Worm (Caenorhabditis elegans) whole organism, midembryonic: ENCODE data around the gene W06B4.2.

ENCODE experiments used
- cog-1 ChIP-seq: sonication (generic microtip); optimal IDR thresholded peaks from 2 replicates; lab custom pipeline; 2016; ENCODE audit warnings: missing genetic modification characterization, missing compliant biosample characterization
- flt-1 ChIP-seq: fragments of 200-800 bp; sonication (Bioruptor generic); IDR thresholded peaks from 2 replicates; pipeline ENCODE4 v1.3.6; 2022; ENCODE audit warnings: missing genetic modification characterization, missing compliant biosample characterization
- klf-2 ChIP-seq: fragments of 200-800 bp; sonication (Bioruptor generic); conservative IDR thresholded peaks from 2 replicates; pipeline ENCODE4 v1.3.6; 2022; ENCODE audit warnings: missing genetic modification reagents, missing genetic modification characterization, missing compliant biosample characterization
- ref-1 ChIP-seq: fragments of 200-800 bp; sonication (Bioruptor generic); conservative IDR thresholded peaks from 2 replicates; pipeline ENCODE4 v1.3.6; 2022; ENCODE audit warnings: missing genetic modification reagents, missing genetic modification characterization, missing compliant biosample characterization
- ztf-23 ChIP-seq: fragments of 200-800 bp; sonication (Bioruptor generic); IDR thresholded peaks from 2 replicates; pipeline ENCODE4 v1.3.6; 2022; ENCODE audit warnings: missing genetic modification reagents, missing genetic modification characterization, missing compliant biosample characterization
- ztf-29 ChIP-seq: fragments of 200-800 bp; sonication (Bioruptor generic); IDR thresholded peaks from 2 replicates; pipeline ENCODE4 v1.3.6; 2022; ENCODE audit warnings: missing genetic modification reagents, missing genetic modification characterization, missing compliant biosample characterization

DNA sequence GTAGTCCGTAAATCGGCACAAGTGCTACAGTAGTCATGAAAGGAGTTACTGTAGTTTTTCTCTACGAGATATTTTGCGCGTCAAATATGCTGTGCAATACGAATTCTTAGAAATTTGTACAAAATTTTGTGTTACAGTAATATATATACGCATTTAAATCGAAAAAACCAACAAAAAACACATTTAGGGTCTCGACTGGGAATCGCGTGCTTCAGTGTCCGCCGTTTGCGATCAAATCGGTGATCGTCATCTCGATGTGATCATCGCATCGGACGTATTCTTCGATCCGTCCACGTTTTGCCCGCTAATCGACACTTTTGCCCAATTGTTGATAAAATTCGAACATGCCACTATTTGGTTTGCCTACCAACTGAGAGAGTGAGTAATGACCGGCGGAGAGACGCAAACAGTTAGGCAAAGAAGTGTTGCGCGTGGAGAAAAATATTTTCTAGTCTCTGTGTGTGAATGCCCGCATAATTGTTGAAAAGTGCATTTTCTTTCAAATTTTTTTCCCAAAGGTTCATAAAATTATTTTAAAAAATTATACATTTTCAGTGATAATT, 1.0 kb downstream of the W06B4.2 start:
- TF ChIP-seq ref-1 (no peak), flt-1 (GFP tag; lab: Robert Waterston, UW) (no peak), cog-1 (tag; lab: Kevin White, UChicago) (no peak), klf-2 (GFP tag; lab: Robert Waterston, UW) (no peak), ztf-23 (GFP tag; lab: Robert Waterston, UW) (no peak), ztf-29 (no peak)
